Comparison of ENCODE assay signal across 2 fruit fly cellular contexts in the genomic region with DNA sequence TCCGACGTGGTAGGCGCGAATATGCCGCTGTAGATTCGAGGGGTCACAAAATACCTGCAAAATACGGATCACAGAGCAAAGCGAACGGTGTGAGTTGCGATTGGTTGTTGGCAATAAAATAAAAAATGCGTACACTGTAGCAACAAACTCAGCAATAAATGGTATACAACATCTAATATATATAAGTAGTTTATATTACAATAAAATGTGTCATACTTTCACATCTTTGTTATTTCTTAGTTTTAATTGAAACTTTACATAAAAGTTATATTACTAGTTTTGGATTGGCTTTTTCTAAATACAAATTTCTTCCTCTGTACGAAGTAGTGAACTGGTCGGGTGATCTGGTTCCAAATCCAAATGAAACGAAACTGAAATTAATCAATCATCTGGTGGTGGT.
TF ChIP-seq lines count a peak whose summit lies in the region.

No protein-coding gene starts in this region.

TF ChIP-seq in whole organism, embryonic, 481 proteins besides CTCF, POLR2A, EP300 and RAD21 (continued from another document):
- TF ChIP-seq pzg (GFP tag; optimal IDR thresholded peaks at IDR 0.05; lab: Kevin White, UChicago) (no peak), CG7357 (GFP tag; IDR thresholded peaks at IDR 0.05; lab: Robert Waterston, UW) (no peak), Six4 (GFP tag; optimal IDR thresholded peaks at IDR 0.05; lab: Kevin White, UChicago) (no peak), ttk (GFP tag; IDR thresholded peaks at IDR 0.05; lab: Robert Waterston, UW) (no peak), CG3726 (GFP tag; IDR thresholded peaks at IDR 0.05; lab: Robert Waterston, UW) (no peak), GATAe (GFP tag; conservative IDR thresholded peaks at IDR 0.05; lab: Robert Waterston, UW) (no peak), CG1603 (tag; optimal IDR thresholded peaks at IDR 0.05; lab: Kevin White, UChicago) (no peak), Sox100B (GFP tag; optimal IDR thresholded peaks at IDR 0.05; lab: Kevin White, UChicago) (no peak), ind (GFP tag; optimal IDR thresholded peaks at IDR 0.05; lab: Kevin White, UChicago) (no peak), ash1 (GFP tag; optimal IDR thresholded peaks at IDR 0.05; lab: Kevin White, UChicago) (no peak), Sry-δ (GFP tag; optimal IDR thresholded peaks at IDR 0.05; lab: Kevin White, UChicago) (no peak), BtbVII (GFP tag; optimal IDR thresholded peaks at IDR 0.05; lab: Kevin White, UChicago) (no peak), z (GFP tag; IDR thresholded peaks at IDR 0.05; lab: Robert Waterston, UW) (no peak), CG17328 (GFP tag; IDR thresholded peaks at IDR 0.05; lab: Robert Waterston, UW) (no peak), sisA (GFP tag; IDR thresholded peaks at IDR 0.05; lab: Robert Waterston, UW) (no peak), vnd (GFP tag; IDR thresholded peaks at IDR 0.05; lab: Robert Waterston, UW; ENCODE audit: partially characterized antibody) (no peak), CG6854 (GFP tag; optimal IDR thresholded peaks at IDR 0.05; lab: Kevin White, UChicago) (no peak), NfI (GFP tag; optimal IDR thresholded peaks at IDR 0.05; lab: Kevin White, UChicago) (no peak), CG8478 (optimal IDR thresholded peaks at IDR 0.05; lab: Kevin White, UChicago) (no peak), Aef1 (GFP tag; IDR thresholded peaks at IDR 0.05; lab: Robert Waterston, UW) (no peak), CG17186 (GFP tag; optimal IDR thresholded peaks at IDR 0.05; lab: Kevin White, UChicago) (no peak), CoRest (tag; optimal IDR thresholded peaks at IDR 0.05; lab: Kevin White, UChicago) (no peak), disco-r (GFP tag; optimal IDR thresholded peaks at IDR 0.05; lab: Kevin White, UChicago) (no peak), CG30020 (tag; optimal IDR thresholded peaks at IDR 0.05; lab: Kevin White, UChicago) (no peak), CG4328 (GFP tag; optimal IDR thresholded peaks at IDR 0.05; lab: Kevin White, UChicago) (no peak), CG8388 (GFP tag; optimal IDR thresholded peaks at IDR 0.05; lab: Kevin White, UChicago) (no peak), zf30C (GFP tag; optimal IDR thresholded peaks at IDR 0.05; lab: Kevin White, UChicago) (no peak), ac (GFP tag; optimal IDR thresholded peaks at IDR 0.05; lab: Kevin White, UChicago) (no peak), CG7987 (GFP tag; optimal IDR thresholded peaks at IDR 0.05; lab: Kevin White, UChicago) (no peak), CG3163 (GFP tag; optimal IDR thresholded peaks at IDR 0.05; lab: Kevin White, UChicago) (no peak), Mrtf (GFP tag; IDR thresholded peaks at IDR 0.05; lab: Robert Waterston, UW) (no peak), tup (GFP tag; optimal IDR thresholded peaks at IDR 0.05; lab: Kevin White, UChicago) (no peak), CG15601 (tag; optimal IDR thresholded peaks at IDR 0.05; lab: Kevin White, UChicago) (no peak), CG15514 (GFP tag; optimal IDR thresholded peaks at IDR 0.05; lab: Kevin White, UChicago) (peak; percentile 79), ara (GFP tag; IDR thresholded peaks at IDR 0.05; lab: Robert Waterston, UW) (no peak), Ada2b (GFP tag; IDR thresholded peaks at IDR 0.05; lab: Robert Waterston, UW) (no peak), ems (GFP tag; optimal IDR thresholded peaks at IDR 0.05; lab: Kevin White, UChicago) (no peak), vvl (GFP tag; IDR thresholded peaks at IDR 0.05; lab: Robert Waterston, UW) (0 out of 2 replicates have a peak, but pooled peaks have one; percentile 23), wek (GFP tag; optimal IDR thresholded peaks at IDR 0.05; lab: Kevin White, UChicago) (no peak), Dip3 (GFP tag; optimal IDR thresholded peaks at IDR 0.05; lab: Kevin White, UChicago) (no peak), eve (GFP tag; optimal IDR thresholded peaks at IDR 0.05; lab: Kevin White, UChicago) (no peak), slbo (GFP tag; IDR thresholded peaks at IDR 0.05; lab: Robert Waterston, UW) (peak; percentile 33), CG9932 (GFP tag; IDR thresholded peaks at IDR 0.05; lab: Robert Waterston, UW) (no peak), bab2 (GFP tag; optimal IDR thresholded peaks at IDR 0.05; lab: Kevin White, UChicago) (no peak), Fer2 (tag; optimal IDR thresholded peaks at IDR 0.05; lab: Kevin White, UChicago) (no peak), Dll (GFP tag; IDR thresholded peaks at IDR 0.05; lab: Robert Waterston, UW; ENCODE audit: partially characterized antibody) (no peak)

TF ChIP-seq in whole organism, prepupa, 60 proteins besides CTCF, POLR2A, EP300 and RAD21 (continued from another document):
- TF ChIP-seq Gug (GFP tag; IDR thresholded peaks at IDR 0.05; lab: Robert Waterston, UW) = no peak
- no peak for TF ChIP-seq CG9139 (GFP tag; optimal IDR thresholded peaks at IDR 0.05; lab: Kevin White, UChicago)
- no peak for TF ChIP-seq CG10631 (GFP tag; optimal IDR thresholded peaks at IDR 0.05; lab: Kevin White, UChicago)
- TF ChIP-seq ss (GFP tag; optimal IDR thresholded peaks at IDR 0.05; lab: Kevin White, UChicago) = no peak
- TF ChIP-seq CG11294 (GFP tag; IDR thresholded peaks at IDR 0.05; lab: Robert Waterston, UW) = no peak
- no peak for TF ChIP-seq Smox (GFP tag; optimal IDR thresholded peaks at IDR 0.05; lab: Kevin White, UChicago)
- TF ChIP-seq Hr39 (GFP tag; optimal IDR thresholded peaks at IDR 0.05; lab: Kevin White, UChicago) = no peak
- TF ChIP-seq fd85E (GFP tag; optimal IDR thresholded peaks at IDR 0.05; lab: Kevin White, UChicago) = no peak
- TF ChIP-seq CG7368 (GFP tag; optimal IDR thresholded peaks at IDR 0.05; lab: Kevin White, UChicago) = no peak
- TF ChIP-seq CG11902 (GFP tag; optimal IDR thresholded peaks at IDR 0.05; lab: Kevin White, UChicago) = no peak
- TF ChIP-seq dsx (GFP tag; optimal IDR thresholded peaks at IDR 0.05; lab: Kevin White, UChicago; ENCODE audit: poor library complexity, severe bottlenecking) = no peak
- peak; percentile 67 for TF ChIP-seq CG15336 (GFP tag; IDR thresholded peaks at IDR 0.05; lab: Robert Waterston, UW)
- no peak for TF ChIP-seq fd59A (GFP tag; optimal IDR thresholded peaks at IDR 0.05; lab: Kevin White, UChicago)
- TF ChIP-seq pdm3 (GFP tag; optimal IDR thresholded peaks at IDR 0.05; lab: Kevin White, UChicago) = no peak
- TF ChIP-seq Met (GFP tag; optimal IDR thresholded peaks at IDR 0.05; lab: Kevin White, UChicago) = no peak
- TF ChIP-seq dac (GFP tag; optimal IDR thresholded peaks at IDR 0.05; lab: Kevin White, UChicago) = no peak
- TF ChIP-seq CG10669 (GFP tag; optimal IDR thresholded peaks at IDR 0.05; lab: Kevin White, UChicago) = no peak
- TF ChIP-seq esn (GFP tag; optimal IDR thresholded peaks at IDR 0.05; lab: Kevin White, UChicago) = no peak
- TF ChIP-seq spab (GFP tag; optimal IDR thresholded peaks at IDR 0.05; lab: Kevin White, UChicago) = no peak
- TF ChIP-seq Eip78C (GFP tag; lab: Kevin White, UChicago) = peak; percentile 53
- TF ChIP-seq OdsH (GFP tag; optimal IDR thresholded peaks at IDR 0.05; lab: Kevin White, UChicago) = no peak
- peak; percentile 12 for TF ChIP-seq CG6276 (GFP tag; optimal IDR thresholded peaks at IDR 0.05; lab: Kevin White, UChicago)
- no peak for TF ChIP-seq CG4318 (GFP tag; optimal IDR thresholded peaks at IDR 0.05; lab: Kevin White, UChicago)
- no peak for TF ChIP-seq Eip93F (GFP tag; optimal IDR thresholded peaks at IDR 0.05; lab: Kevin White, UChicago)
- no peak for TF ChIP-seq lz (GFP tag; optimal IDR thresholded peaks at IDR 0.05; lab: Kevin White, UChicago)
TF ChIP-seq in whole organism, prepupa: peak in this region for 7.
